Fruit fly (Drosophila melanogaster): ENCODE results near the gene CG32152.

The CG32152 gene

dm6 chr3L:16147819-16148236 is 4.0 kb upstream of the CG32152 start:
- no peak for TF ChIP-seq CTCF (optimal IDR thresholded peaks at IDR 0.05)
- no peak for TF ChIP-seq CG8478 (optimal IDR thresholded peaks at IDR 0.05)

- TF ChIP-seq CG8478 (optimal IDR thresholded peaks at IDR 0.05) (no peak), CTCF (optimal IDR thresholded peaks at IDR 0.05) (no peak)
These were observed 3.5 kb upstream of the CG32152 start for dm6 chr3L:16147325-16147724.

DNA sequence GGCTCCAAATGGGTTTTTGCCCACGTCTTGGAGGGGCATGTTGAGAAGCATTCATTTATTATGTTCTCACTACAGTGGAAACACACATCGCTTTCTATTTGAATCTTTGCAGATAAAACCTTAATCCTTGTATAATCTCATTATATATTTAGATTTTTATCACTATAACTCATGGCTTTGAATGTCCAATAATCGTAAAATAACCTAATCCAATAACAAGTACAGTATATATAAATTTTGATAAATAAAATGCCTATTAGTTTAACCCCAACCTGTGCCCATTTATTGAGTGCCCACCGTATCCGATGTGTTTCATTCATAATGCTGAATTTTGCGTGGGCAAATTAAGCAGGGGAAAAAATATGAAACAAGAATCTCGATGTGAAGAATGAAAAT is 2.7 kb upstream of the CG32152 start:
- TF ChIP-seq CTCF (optimal IDR thresholded peaks at IDR 0.05) (no peak), CG8478 (optimal IDR thresholded peaks at IDR 0.05) (no peak)

DNA sequence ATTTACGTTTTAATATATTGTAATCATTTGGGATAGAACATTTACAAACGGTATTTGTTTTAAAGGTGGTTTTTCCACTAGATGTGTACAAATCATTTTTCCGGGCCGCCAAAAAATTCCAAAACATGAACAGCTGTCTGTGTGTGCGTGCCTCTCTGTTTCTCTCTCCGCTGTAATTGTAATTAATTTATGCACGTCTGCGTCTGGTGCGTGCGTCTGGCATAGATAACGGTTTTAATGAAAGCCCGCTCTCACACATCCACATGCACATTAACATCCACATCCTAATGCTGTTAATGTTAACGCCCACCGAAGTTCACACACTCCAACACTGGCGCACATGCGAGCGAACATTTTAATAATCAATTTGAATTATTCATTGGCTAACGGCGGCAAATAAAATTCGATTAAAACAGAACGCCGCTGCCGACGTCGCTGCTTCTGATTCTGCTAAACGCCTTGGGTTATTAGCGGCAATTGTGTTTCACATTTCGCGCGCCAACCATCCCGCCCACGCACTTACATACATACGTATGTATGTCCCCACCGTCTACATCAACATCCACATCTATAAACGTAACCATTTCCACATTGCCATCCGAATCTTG is 2.2 kb upstream of the CG32152 start:
- TF ChIP-seq CTCF (optimal IDR thresholded peaks at IDR 0.05) (no peak), CG8478 (optimal IDR thresholded peaks at IDR 0.05) (no peak)

DNA sequence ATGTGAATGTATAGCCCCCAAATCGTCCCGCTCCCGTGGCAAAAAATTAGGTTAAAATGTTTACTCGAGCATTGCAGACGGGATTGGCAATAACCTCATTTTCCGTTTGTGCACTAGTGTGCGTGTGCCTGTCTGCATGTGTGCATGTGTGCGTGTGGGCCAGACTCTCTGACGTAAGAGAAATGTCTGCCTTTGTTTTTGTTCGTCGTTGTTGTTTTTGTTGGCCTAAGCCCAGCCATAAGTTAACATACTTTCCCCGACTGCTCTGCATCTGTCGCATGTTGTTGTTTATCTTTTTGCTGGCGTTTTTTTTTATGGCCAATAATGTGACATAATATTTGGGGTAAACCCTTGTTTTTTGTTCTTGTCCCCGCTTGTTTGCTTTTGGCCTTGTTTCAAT is 1.4 kb upstream of the CG32152 start:
- TF ChIP-seq CTCF (optimal IDR thresholded peaks at IDR 0.05), result no peak
- no peak for TF ChIP-seq CG8478 (optimal IDR thresholded peaks at IDR 0.05)

- no peak for TF ChIP-seq CTCF (optimal IDR thresholded peaks at IDR 0.05)
- TF ChIP-seq CG8478 (optimal IDR thresholded peaks at IDR 0.05), result no peak
These were observed 2.3 kb downstream of the CG32152 start for dm6 chr3L:16141556-16141955.

DNA sequence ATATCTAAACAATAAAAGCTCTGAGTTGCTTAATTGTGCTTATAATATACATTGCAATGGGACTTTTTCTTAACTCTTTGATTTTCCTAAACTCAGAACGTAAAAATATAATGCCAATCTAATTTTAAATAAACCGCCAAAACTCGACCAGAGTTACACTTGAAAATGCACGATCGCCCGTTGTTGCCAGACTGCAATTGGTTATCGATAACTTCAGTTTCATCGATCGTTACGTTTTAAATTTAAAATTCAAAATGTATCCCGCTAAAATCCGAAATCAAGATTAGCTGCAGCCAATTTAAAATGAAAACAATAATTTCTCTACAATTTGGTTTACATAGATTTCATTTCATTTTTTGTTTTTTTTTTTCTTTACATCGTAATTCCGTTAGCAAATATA is 4.7 kb downstream of the CG32152 start:
- TF ChIP-seq CG8478 (optimal IDR thresholded peaks at IDR 0.05) (no peak), CTCF (optimal IDR thresholded peaks at IDR 0.05) (no peak)

DNA sequence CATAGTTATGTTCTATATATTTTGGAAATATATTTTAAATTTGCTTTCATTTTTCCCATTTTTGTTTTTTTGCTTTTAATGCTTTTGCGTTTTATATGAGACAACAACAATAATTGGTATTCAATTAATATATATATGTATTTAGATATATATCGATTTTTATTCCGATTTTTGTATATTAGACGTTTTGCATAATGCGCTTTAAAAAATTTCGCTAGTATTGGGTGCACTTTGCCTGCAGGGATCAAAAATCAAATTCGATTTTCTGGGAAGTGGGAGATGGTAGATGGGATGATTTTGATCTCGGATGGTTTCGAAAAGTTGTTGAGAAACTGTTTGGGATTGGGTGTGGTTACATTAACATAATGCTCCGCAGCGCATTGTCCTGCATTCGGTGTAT is 6.1 kb downstream of the CG32152 start, which contains the start of gene CG5157:
CG5157 (minus strand) TSS at position 101 of the 400 bp plus-strand sequence.
- no peak for TF ChIP-seq CTCF (optimal IDR thresholded peaks at IDR 0.05)
- TF ChIP-seq CG8478 (optimal IDR thresholded peaks at IDR 0.05), result no peak

DNA sequence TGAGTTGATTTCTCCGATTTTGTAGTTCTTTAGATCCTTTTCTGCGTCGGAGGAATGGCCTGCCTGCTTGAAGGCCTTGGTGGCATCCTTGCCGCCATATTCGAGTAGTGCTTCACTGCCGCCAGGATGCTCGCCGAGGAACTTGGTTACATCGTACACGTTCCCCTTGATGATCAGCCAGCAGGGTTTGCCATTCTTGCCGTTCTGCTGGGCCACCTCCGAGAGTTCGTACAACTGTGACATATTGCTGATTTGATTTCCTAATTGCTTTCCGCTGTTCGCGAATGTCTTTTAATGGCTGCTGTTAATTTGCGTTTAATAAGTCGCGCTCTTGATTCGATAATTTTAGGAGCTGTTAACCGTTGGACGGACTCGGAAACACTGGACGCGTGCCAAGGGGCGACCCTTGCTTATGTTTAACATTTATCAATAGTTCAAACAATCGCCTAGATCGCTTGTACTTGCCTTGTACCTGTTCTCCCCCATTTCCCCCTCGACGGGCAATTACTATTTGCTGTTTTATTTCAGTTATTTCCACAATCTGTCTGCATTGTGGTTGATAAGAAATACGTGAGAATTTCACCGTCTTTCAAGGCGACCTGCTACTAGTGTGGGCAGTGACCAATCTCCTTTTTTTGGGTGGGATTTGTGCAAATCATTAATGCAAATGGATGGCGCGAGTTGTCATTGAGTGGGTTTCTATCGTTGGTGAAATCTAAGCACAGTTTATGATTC is 6.8 kb downstream of the CG32152 start:
- TF ChIP-seq CTCF (optimal IDR thresholded peaks at IDR 0.05) (no peak), CG8478 (optimal IDR thresholded peaks at IDR 0.05) (no peak)

DNA sequence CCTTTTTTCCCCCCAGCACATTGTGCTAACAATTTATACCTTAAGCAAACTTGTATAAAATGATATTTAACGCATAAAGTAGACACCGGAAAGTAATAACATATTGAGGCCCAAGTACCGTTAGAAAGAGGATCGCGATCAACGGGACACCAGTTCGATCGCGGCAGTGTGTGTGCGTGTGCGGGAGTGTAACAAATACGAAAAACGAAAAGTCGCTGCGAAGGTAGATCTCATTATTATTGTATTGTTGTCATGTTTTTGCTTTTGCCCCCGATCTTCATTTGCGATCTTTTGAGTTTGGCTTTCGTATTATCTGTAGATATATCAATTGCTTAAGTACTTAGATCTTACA is 11.8 kb downstream of the CG32152 start:
- no peak for TF ChIP-seq CG8478 (optimal IDR thresholded peaks at IDR 0.05)
- no peak for TF ChIP-seq CTCF (optimal IDR thresholded peaks at IDR 0.05)

- no peak for TF ChIP-seq CTCF (optimal IDR thresholded peaks at IDR 0.05)
- no peak for TF ChIP-seq CG8478 (optimal IDR thresholded peaks at IDR 0.05)
These were observed 12.4 kb downstream of the CG32152 start, which contains the start of the genes Trs20 and elg1 for dm6 chr3L:16131264-16132066. TSS of gene Trs20 (minus strand) at chr3L:16131632. TSS of gene elg1 (plus strand) at chr3L:16132028.

- TF ChIP-seq CTCF (optimal IDR thresholded peaks at IDR 0.05), result peak in 1 of 2 experiments; percentile 35
- TF ChIP-seq CG8478 (optimal IDR thresholded peaks at IDR 0.05), result no peak
These were observed 14.7 kb downstream of the CG32152 start, which contains the start of gene SsRbeta for dm6 chr3L:16128973-16129745. TSS of gene SsRbeta (plus strand) at chr3L:16129617.

DNA sequence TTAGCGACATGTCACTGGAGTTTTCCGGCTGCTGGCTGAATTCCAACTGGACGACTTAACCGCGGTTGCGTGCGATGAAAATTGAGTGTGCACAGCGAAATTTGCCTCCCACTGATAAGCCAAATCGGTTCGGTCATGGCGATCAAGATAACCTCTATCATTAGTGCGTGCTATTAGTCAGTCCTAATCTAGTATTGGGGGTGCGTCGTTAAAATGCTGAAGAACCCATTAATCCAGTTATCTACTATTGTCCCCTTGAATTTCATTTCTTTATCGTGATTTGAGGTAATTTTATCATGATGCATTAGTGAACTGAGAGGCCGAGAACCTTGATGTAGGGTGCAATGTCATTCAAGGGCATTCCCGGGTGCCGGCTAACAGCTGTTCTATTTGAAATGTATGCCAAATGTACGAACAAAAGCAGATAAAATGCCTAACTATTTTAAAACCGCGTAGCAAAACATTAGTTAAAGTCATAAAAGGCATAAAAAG is 15.3 kb downstream of the CG32152 start, which contains the start of gene Pgm1:
Pgm1 (minus strand) TSS at position 51 of the 492 bp plus-strand sequence.
- TF ChIP-seq CTCF (optimal IDR thresholded peaks at IDR 0.05) (no peak), CG8478 (optimal IDR thresholded peaks at IDR 0.05) (no peak)

DNA sequence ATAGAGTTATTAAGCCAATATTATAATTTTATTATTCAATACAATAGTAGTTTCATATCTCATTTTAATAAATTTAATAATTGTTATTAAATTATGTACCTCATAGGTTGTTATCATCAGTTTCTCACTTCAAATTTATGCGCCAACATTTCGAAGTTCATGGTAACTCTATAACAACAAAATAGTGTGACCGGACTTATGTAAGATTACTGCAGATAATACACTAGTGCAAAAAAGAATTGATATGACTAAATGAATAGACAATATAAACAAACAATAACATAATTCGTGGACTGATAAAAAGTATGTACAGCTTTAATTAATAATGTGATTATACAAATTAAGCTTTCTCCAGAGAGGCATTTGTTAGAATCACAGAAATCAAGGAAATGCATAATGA is 22.0 kb downstream of the CG32152 start, which contains the start of gene Strump:
Strump (plus strand) TSS at position 212 of the 400 bp plus-strand sequence.
- TF ChIP-seq CTCF (optimal IDR thresholded peaks at IDR 0.05) (no peak), CG8478 (optimal IDR thresholded peaks at IDR 0.05) (no peak)
